In the genomic region with DNA sequence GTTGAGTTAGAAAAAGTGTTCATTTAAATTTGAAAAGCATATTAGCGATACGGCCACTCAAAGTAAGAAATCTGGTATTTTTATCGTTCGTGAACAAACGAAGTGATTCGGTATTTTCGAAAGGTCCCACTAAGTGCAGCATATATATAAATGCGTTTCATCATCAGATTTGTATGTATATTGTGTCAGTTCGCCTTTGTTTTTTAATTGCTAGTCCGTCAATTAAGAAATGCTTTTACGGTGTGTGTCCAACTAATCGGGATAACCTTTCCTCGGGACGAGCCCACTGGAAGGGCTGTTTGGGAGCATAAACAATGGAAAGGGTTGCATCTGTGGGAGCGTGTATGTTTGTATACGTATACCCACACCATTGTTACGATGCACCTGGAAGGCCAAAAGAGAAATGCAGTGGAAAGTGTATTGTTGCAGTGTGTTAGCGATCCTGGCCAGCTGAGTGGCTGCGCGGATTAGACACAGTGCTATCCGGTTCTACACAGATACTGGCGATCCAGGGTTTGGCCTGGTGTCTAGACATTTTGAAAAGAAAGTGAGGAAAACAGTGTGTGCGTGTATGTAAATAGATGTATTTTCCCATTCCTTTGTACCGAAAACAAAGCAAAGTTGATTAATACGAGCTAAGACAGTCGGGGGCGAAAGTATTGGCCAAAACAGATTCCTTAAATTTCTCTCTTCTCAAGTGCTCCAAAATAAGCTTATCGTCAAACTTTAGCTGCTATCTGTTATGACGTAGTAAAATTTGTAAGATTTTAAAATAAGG, we compare ENCODE assay signal across 1 fruit fly cellular context.
TF ChIP-seq lines count a peak whose summit lies in the region.

A gene (plus strand): TSS at position 128 of the 778 bp plus-strand sequence.

TF ChIP-seq in whole organism, embryonic, 481 proteins besides CTCF, POLR2A, EP300 and RAD21 (continued from another document and continues in another):
- TF ChIP-seq CG3726 (GFP tag; IDR thresholded peaks at IDR 0.05; lab: Robert Waterston, UW) = no peak
- no peak for TF ChIP-seq tap (tag; optimal IDR thresholded peaks at IDR 0.05; lab: Kevin White, UChicago)
- TF ChIP-seq CG15479 (GFP tag; optimal IDR thresholded peaks at IDR 0.05; lab: Kevin White, UChicago) = no peak
- no peak for TF ChIP-seq CG12659 (GFP tag; optimal IDR thresholded peaks at IDR 0.05; lab: Kevin White, UChicago)
- TF ChIP-seq H2.0 (GFP tag; IDR thresholded peaks at IDR 0.05; lab: Robert Waterston, UW) = no peak
- TF ChIP-seq vvl (GFP tag; IDR thresholded peaks at IDR 0.05; lab: Robert Waterston, UW) = no peak
- TF ChIP-seq Vsx1 (GFP tag; optimal IDR thresholded peaks at IDR 0.05; lab: Kevin White, UChicago) = no peak
- no peak for TF ChIP-seq HmgZ (tag; optimal IDR thresholded peaks at IDR 0.05; lab: Kevin White, UChicago)
- TF ChIP-seq en (GFP tag; optimal IDR thresholded peaks at IDR 0.05; lab: Kevin White, UChicago) = no peak
- no peak for TF ChIP-seq sqz (GFP tag; optimal IDR thresholded peaks at IDR 0.05; lab: Kevin White, UChicago)
- TF ChIP-seq Hr51 (GFP tag; optimal IDR thresholded peaks at IDR 0.05; lab: Kevin White, UChicago) = no peak
- no peak for TF ChIP-seq CG9727 (GFP tag; optimal IDR thresholded peaks at IDR 0.05; lab: Kevin White, UChicago)
- no peak for TF ChIP-seq CG10321 (GFP tag; IDR thresholded peaks at IDR 0.05; lab: Robert Waterston, UW)
- no peak for TF ChIP-seq gem (tag; optimal IDR thresholded peaks at IDR 0.05; lab: Kevin White, UChicago)
- 0 out of 2 replicates have a peak, but pooled peaks have one; percentile 4 for TF ChIP-seq stc (GFP tag; IDR thresholded peaks at IDR 0.05; lab: Robert Waterston, UW)
- TF ChIP-seq D19A (tag; optimal IDR thresholded peaks at IDR 0.05; lab: Kevin White, UChicago) = peak; percentile 24
- peak; percentile 79 for TF ChIP-seq CG4617 (GFP tag; optimal IDR thresholded peaks at IDR 0.05; lab: Kevin White, UChicago; ENCODE audit: borderline replicate concordance)
- TF ChIP-seq zfh2 (GFP tag; optimal IDR thresholded peaks at IDR 0.05; lab: Kevin White, UChicago) = no peak
- no peak for TF ChIP-seq ac (GFP tag; optimal IDR thresholded peaks at IDR 0.05; lab: Kevin White, UChicago)
- no peak for TF ChIP-seq NFAT (GFP tag; IDR thresholded peaks at IDR 0.05; lab: Robert Waterston, UW)
- peak in 1 of 2 experiments; percentile 77 for TF ChIP-seq Pdp1 (GFP tag; optimal IDR thresholded peaks at IDR 0.05; lab: Kevin White, UChicago)
- peak; percentile 21; the same call in 1 of the 2 replicates for TF ChIP-seq hbn (GFP tag; IDR thresholded peaks at IDR 0.05; lab: Robert Waterston, UW; ENCODE audit: partially characterized antibody)
- no peak for TF ChIP-seq Dref (GFP tag; IDR thresholded peaks at IDR 0.05; lab: Robert Waterston, UW)
- no peak for TF ChIP-seq tin (GFP tag; optimal IDR thresholded peaks at IDR 0.05; lab: Kevin White, UChicago)
- TF ChIP-seq CG2678 (tag; optimal IDR thresholded peaks at IDR 0.05; lab: Kevin White, UChicago) = no peak
- no peak for TF ChIP-seq Hmx (GFP tag; optimal IDR thresholded peaks at IDR 0.05; lab: Kevin White, UChicago)
- no peak for TF ChIP-seq tx (GFP tag; optimal IDR thresholded peaks at IDR 0.05; lab: Kevin White, UChicago)
- no peak for TF ChIP-seq sisA (GFP tag; IDR thresholded peaks at IDR 0.05; lab: Robert Waterston, UW)
- TF ChIP-seq CG3995 (GFP tag; optimal IDR thresholded peaks at IDR 0.05; lab: Kevin White, UChicago) = peak; percentile 40
- no peak for TF ChIP-seq Xbp1 (GFP tag; optimal IDR thresholded peaks at IDR 0.05; lab: Kevin White, UChicago)
- no peak for TF ChIP-seq dysf (GFP tag; IDR thresholded peaks at IDR 0.05; lab: Robert Waterston, UW)
- no peak for TF ChIP-seq maf-S (GFP tag; optimal IDR thresholded peaks at IDR 0.05; lab: Kevin White, UChicago)
- TF ChIP-seq HLH3B (GFP tag; IDR thresholded peaks at IDR 0.05; lab: Robert Waterston, UW) = no peak
- no peak for TF ChIP-seq so (GFP tag; IDR thresholded peaks at IDR 0.05; lab: Robert Waterston, UW)
- TF ChIP-seq CG8388 (GFP tag; optimal IDR thresholded peaks at IDR 0.05; lab: Kevin White, UChicago) = no peak
- no peak for TF ChIP-seq pfk (GFP tag; optimal IDR thresholded peaks at IDR 0.05; lab: Kevin White, UChicago)
- peak; percentile 57 for TF ChIP-seq stwl (tag; optimal IDR thresholded peaks at IDR 0.05; lab: Kevin White, UChicago)
- no peak for TF ChIP-seq CG10147 (GFP tag; optimal IDR thresholded peaks at IDR 0.05; lab: Kevin White, UChicago)
- TF ChIP-seq CG30020 (tag; optimal IDR thresholded peaks at IDR 0.05; lab: Kevin White, UChicago) = peak; percentile 87
- no peak for TF ChIP-seq hth (optimal IDR thresholded peaks at IDR 0.05; lab: Kevin White, UChicago)
- no peak for TF ChIP-seq gt (GFP tag; IDR thresholded peaks at IDR 0.05; lab: Robert Waterston, UW)
- peak; percentile 61 for TF ChIP-seq CG15073 (GFP tag; optimal IDR thresholded peaks at IDR 0.05; lab: Kevin White, UChicago)
- no peak for TF ChIP-seq bbx (GFP tag; IDR thresholded peaks at IDR 0.05; lab: Robert Waterston, UW; ENCODE audit: partially characterized antibody)
- TF ChIP-seq Sry-β (GFP tag; optimal IDR thresholded peaks at IDR 0.05; lab: Kevin White, UChicago) = no peak
- TF ChIP-seq Bteb2 (GFP tag; optimal IDR thresholded peaks at IDR 0.05; lab: Kevin White, UChicago) = no peak
- TF ChIP-seq chinmo (GFP tag; IDR thresholded peaks at IDR 0.05; lab: Robert Waterston, UW; ENCODE audit: partially characterized antibody) = 0 out of 4 replicates have a peak, but pooled peaks have one; percentile 69
- no peak for TF ChIP-seq Six4 (GFP tag; optimal IDR thresholded peaks at IDR 0.05; lab: Kevin White, UChicago)
- TF ChIP-seq Kr (GFP tag; optimal IDR thresholded peaks at IDR 0.05; lab: Kevin White, UChicago) = peak; percentile 96
- no peak for TF ChIP-seq CG17361 (GFP tag; IDR thresholded peaks at IDR 0.05; lab: Robert Waterston, UW)
- no peak for TF ChIP-seq jumu (GFP tag; optimal IDR thresholded peaks at IDR 0.05; lab: Kevin White, UChicago)
- no peak for TF ChIP-seq CG16813 (GFP tag; IDR thresholded peaks at IDR 0.05; lab: Robert Waterston, UW; ENCODE audit: partially characterized antibody)
- no peak for TF ChIP-seq sd (tag; optimal IDR thresholded peaks at IDR 0.05; lab: Kevin White, UChicago)
- no peak for TF ChIP-seq gro (GFP tag; optimal IDR thresholded peaks at IDR 0.05; lab: Kevin White, UChicago)
- TF ChIP-seq crp (GFP tag; optimal IDR thresholded peaks at IDR 0.05; lab: Kevin White, UChicago) = peak in 1 of 2 experiments; percentile 68
- TF ChIP-seq CG1792 (GFP tag; optimal IDR thresholded peaks at IDR 0.05; lab: Kevin White, UChicago) = no peak
- no peak for TF ChIP-seq slou (GFP tag; optimal IDR thresholded peaks at IDR 0.05; lab: Kevin White, UChicago)
- TF ChIP-seq Elba2 (GFP tag; optimal IDR thresholded peaks at IDR 0.05; lab: Kevin White, UChicago) = no peak
- TF ChIP-seq dpn (GFP tag; optimal IDR thresholded peaks at IDR 0.05; lab: Kevin White, UChicago) = no peak
- TF ChIP-seq CG14050 (GFP tag; IDR thresholded peaks at IDR 0.05; lab: Robert Waterston, UW) = no peak
- no peak for TF ChIP-seq bab2 (GFP tag; optimal IDR thresholded peaks at IDR 0.05; lab: Kevin White, UChicago)
- TF ChIP-seq CG12219 (GFP tag; optimal IDR thresholded peaks at IDR 0.05; lab: Kevin White, UChicago) = no peak
- TF ChIP-seq Optix (GFP tag; IDR thresholded peaks at IDR 0.05; lab: Robert Waterston, UW) = no peak
- TF ChIP-seq Hmr (GFP tag; optimal IDR thresholded peaks at IDR 0.05; lab: Kevin White, UChicago) = no peak
- peak; percentile 2 for TF ChIP-seq CG2116 (GFP tag; optimal IDR thresholded peaks at IDR 0.05; lab: Kevin White, UChicago)
- TF ChIP-seq CG34376 (GFP tag; optimal IDR thresholded peaks at IDR 0.05; lab: Kevin White, UChicago) = no peak
- no peak for TF ChIP-seq CG4360 (GFP tag; IDR thresholded peaks at IDR 0.05; lab: Robert Waterston, UW)
- peak; percentile 35 for TF ChIP-seq CG14710 (tag; optimal IDR thresholded peaks at IDR 0.05; lab: Kevin White, UChicago)
- no peak for TF ChIP-seq CG8359 (GFP tag; optimal IDR thresholded peaks at IDR 0.05; lab: Kevin White, UChicago; ENCODE audit: borderline replicate concordance)
- TF ChIP-seq tgo (GFP tag; IDR thresholded peaks at IDR 0.05; lab: Robert Waterston, UW) = no peak
- no peak for TF ChIP-seq Dek (tag; optimal IDR thresholded peaks at IDR 0.05; lab: Kevin White, UChicago)
- no peak for TF ChIP-seq CG16815 (GFP tag; optimal IDR thresholded peaks at IDR 0.05; lab: Kevin White, UChicago)
- TF ChIP-seq CG1832 (GFP tag; optimal IDR thresholded peaks at IDR 0.05; lab: Kevin White, UChicago) = no peak
- TF ChIP-seq Fer3 (tag; optimal IDR thresholded peaks at IDR 0.05; lab: Kevin White, UChicago) = no peak
- peak; percentile 66 for TF ChIP-seq cg (GFP tag; optimal IDR thresholded peaks at IDR 0.05; lab: Kevin White, UChicago)
- TF ChIP-seq B-H2 (GFP tag; optimal IDR thresholded peaks at IDR 0.05; lab: Kevin White, UChicago) = no peak
- no peak for TF ChIP-seq inv (GFP tag; IDR thresholded peaks at IDR 0.05; lab: Robert Waterston, UW; ENCODE audit: partially characterized antibody)
- no peak for TF ChIP-seq h (optimal IDR thresholded peaks at IDR 0.05; lab: Kevin White, UChicago)
- TF ChIP-seq nerfin-1 (tag; optimal IDR thresholded peaks at IDR 0.05; lab: Kevin White, UChicago) = no peak
- no peak for TF ChIP-seq ap (GFP tag; IDR thresholded peaks at IDR 0.05; lab: Robert Waterston, UW)
- no peak for TF ChIP-seq ATbp (GFP tag; optimal IDR thresholded peaks at IDR 0.05; lab: Kevin White, UChicago)
- TF ChIP-seq CG5180 (GFP tag; optimal IDR thresholded peaks at IDR 0.05; lab: Kevin White, UChicago) = no peak
- TF ChIP-seq Taf1 (GFP tag; IDR thresholded peaks at IDR 0.05; lab: Robert Waterston, UW) = no peak
- no peak for TF ChIP-seq exex (tag; optimal IDR thresholded peaks at IDR 0.05; lab: Kevin White, UChicago)
- TF ChIP-seq Dbx (GFP tag; IDR thresholded peaks at IDR 0.05; lab: Robert Waterston, UW) = no peak
- no peak for TF ChIP-seq Tbp (GFP tag; optimal IDR thresholded peaks at IDR 0.05; lab: Kevin White, UChicago)
- no peak for TF ChIP-seq zfh1 (GFP tag; IDR thresholded peaks at IDR 0.05; lab: Robert Waterston, UW)
- TF ChIP-seq Xrp1 (GFP tag; IDR thresholded peaks at IDR 0.05; lab: Robert Waterston, UW) = no peak
- TF ChIP-seq CG3407 (GFP tag; optimal IDR thresholded peaks at IDR 0.05; lab: Kevin White, UChicago) = no peak
- TF ChIP-seq CG11398 (GFP tag; optimal IDR thresholded peaks at IDR 0.05; lab: Kevin White, UChicago) = no peak
- TF ChIP-seq CG31441 (GFP tag; IDR thresholded peaks at IDR 0.05; lab: Robert Waterston, UW) = no peak
- no peak for TF ChIP-seq CG7839 (tag; optimal IDR thresholded peaks at IDR 0.05; lab: Kevin White, UChicago)
- TF ChIP-seq fd3F (GFP tag; optimal IDR thresholded peaks at IDR 0.05; lab: Kevin White, UChicago) = no peak
- TF ChIP-seq NfI (GFP tag; optimal IDR thresholded peaks at IDR 0.05; lab: Kevin White, UChicago) = no peak
- TF ChIP-seq twi (tag; optimal IDR thresholded peaks at IDR 0.05; lab: Kevin White, UChicago) = no peak
- no peak for TF ChIP-seq CG10565 (GFP tag; optimal IDR thresholded peaks at IDR 0.05; lab: Kevin White, UChicago)
- TF ChIP-seq Myb (GFP tag; optimal IDR thresholded peaks at IDR 0.05; lab: Kevin White, UChicago) = peak; percentile 40
- no peak for TF ChIP-seq CG7745 (tag; optimal IDR thresholded peaks at IDR 0.05; lab: Kevin White, UChicago)
- peak; percentile 9 for TF ChIP-seq CG17186 (GFP tag; optimal IDR thresholded peaks at IDR 0.05; lab: Kevin White, UChicago)
- peak in 1 of 2 experiments; percentile 6 for TF ChIP-seq insv (GFP tag; optimal IDR thresholded peaks at IDR 0.05; lab: Kevin White, UChicago)
- no peak for TF ChIP-seq CG2875 (GFP tag; optimal IDR thresholded peaks at IDR 0.05; lab: Kevin White, UChicago)
- no peak for TF ChIP-seq Dip3 (GFP tag; optimal IDR thresholded peaks at IDR 0.05; lab: Kevin White, UChicago)
- no peak for TF ChIP-seq pum (GFP tag; optimal IDR thresholded peaks at IDR 0.05; lab: Kevin White, UChicago)
- TF ChIP-seq fru (optimal IDR thresholded peaks at IDR 0.05; lab: Kevin White, UChicago) = no peak
- TF ChIP-seq CG8944 (GFP tag; optimal IDR thresholded peaks at IDR 0.05; lab: Kevin White, UChicago) = no peak
- TF ChIP-seq CG32772 (GFP tag; IDR thresholded peaks at IDR 0.05; lab: Robert Waterston, UW) = no peak
- TF ChIP-seq bcd (GFP tag; optimal IDR thresholded peaks at IDR 0.05; lab: Kevin White, UChicago) = no peak
- TF ChIP-seq CG31224 (GFP tag; IDR thresholded peaks at IDR 0.05; lab: Robert Waterston, UW) = no peak
- TF ChIP-seq CG15601 (tag; optimal IDR thresholded peaks at IDR 0.05; lab: Kevin White, UChicago) = peak; percentile 1
- TF ChIP-seq CG34422 (GFP tag; IDR thresholded peaks at IDR 0.05; lab: Robert Waterston, UW) = no peak; the same call in 2 of the 3 replicates
- no peak for TF ChIP-seq CG14441 (GFP tag; IDR thresholded peaks at IDR 0.05; lab: Robert Waterston, UW)
- no peak for TF ChIP-seq ato (GFP tag; IDR thresholded peaks at IDR 0.05; lab: Robert Waterston, UW; ENCODE audit: partially characterized antibody)
- TF ChIP-seq CG13287 (GFP tag; IDR thresholded peaks at IDR 0.05; lab: Robert Waterston, UW; ENCODE audit: partially characterized antibody) = peak; percentile 27; the same call in 1 of the 2 replicates
- no peak for TF ChIP-seq CG14860 (GFP tag; IDR thresholded peaks at IDR 0.05; lab: Robert Waterston, UW; ENCODE audit: partially characterized antibody)
- no peak for TF ChIP-seq CG3847 (GFP tag; IDR thresholded peaks at IDR 0.05; lab: Robert Waterston, UW)
- no peak for TF ChIP-seq dati (GFP tag; IDR thresholded peaks at IDR 0.05; lab: Robert Waterston, UW)
- no peak for TF ChIP-seq mirr (GFP tag; optimal IDR thresholded peaks at IDR 0.05; lab: Kevin White, UChicago)
- no peak for TF ChIP-seq cato (GFP tag; optimal IDR thresholded peaks at IDR 0.05; lab: Kevin White, UChicago; ENCODE audit: borderline replicate concordance)
- TF ChIP-seq CG4282 (GFP tag; optimal IDR thresholded peaks at IDR 0.05; lab: Kevin White, UChicago) = no peak
- no peak for TF ChIP-seq E2f1 (GFP tag; IDR thresholded peaks at IDR 0.05; lab: Robert Waterston, UW)
- peak; percentile 87 for TF ChIP-seq CG9797 (GFP tag; optimal IDR thresholded peaks at IDR 0.05; lab: Kevin White, UChicago)
- TF ChIP-seq CG15269 (tag; optimal IDR thresholded peaks at IDR 0.05; lab: Kevin White, UChicago) = no peak
- no peak for TF ChIP-seq esg (GFP tag; conservative IDR thresholded peaks at IDR 0.05; lab: Robert Waterston, UW)
- TF ChIP-seq seq (GFP tag; IDR thresholded peaks at IDR 0.05; lab: Robert Waterston, UW) = no peak
- no peak for TF ChIP-seq scrt (GFP tag; optimal IDR thresholded peaks at IDR 0.05; lab: Kevin White, UChicago)
- TF ChIP-seq Dp (GFP tag; optimal IDR thresholded peaks at IDR 0.05; lab: Kevin White, UChicago) = peak; percentile 50
- TF ChIP-seq caup (GFP tag; optimal IDR thresholded peaks at IDR 0.05; lab: Kevin White, UChicago; ENCODE audit: severe bottlenecking) = no peak
- TF ChIP-seq danr (GFP tag; IDR thresholded peaks at IDR 0.05; lab: Robert Waterston, UW) = no peak
